Worm (Caenorhabditis elegans): ENCODE results near the gene T04A11.4.
"Not testable (repeated sequence)": the region's sequence is repeated elsewhere in the genome, so short reads cannot be mapped to it uniquely, and the experiment has no call there.

The T04A11.4 gene

ce11 chrIV:12487194-12487593 lies 2.8 kb upstream of the T04A11.4 start, which contains the start of gene sru-26:
Gene sru-26, plus strand, starts transcription at chrIV:12487494.
- TF ChIP-seq php-3 (GFP tag; IDR thresholded peaks at IDR 0.05) (no peak), ceh-82 (tag; optimal IDR thresholded peaks at IDR 0.05) (no peak), F49E8.2 (tag; optimal IDR thresholded peaks at IDR 0.05; ENCODE audit: borderline replicate concordance) (no peak), lin-39 (tag; optimal IDR thresholded peaks at IDR 0.05) (no peak), nhr-41 (GFP tag; IDR thresholded peaks at IDR 0.05) (no peak), zfp-2 (tag; optimal IDR thresholded peaks at IDR 0.05) (no peak), Y75B8A.6 (GFP tag; IDR thresholded peaks at IDR 0.05) (no peak), daf-19 (GFP tag; conservative IDR thresholded peaks at IDR 0.05) (no peak), ama-1 (optimal IDR thresholded peaks at IDR 0.05) (no peak), Y5F2A.4 (GFP tag; optimal IDR thresholded peaks at IDR 0.05) (no peak), nhr-102 (tag; optimal IDR thresholded peaks at IDR 0.05) (no peak), ctbp-1 (GFP tag; IDR thresholded peaks at IDR 0.05) (no peak), lim-7 (GFP tag; IDR thresholded peaks at IDR 0.05) (no peak), ceh-62 (tag; optimal IDR thresholded peaks at IDR 0.05) (no peak)

- TF ChIP-seq ama-1 (optimal IDR thresholded peaks at IDR 0.05); madf-9 (GFP tag; conservative IDR thresholded peaks at IDR 0.05); mxl-3 (GFP tag; optimal IDR thresholded peaks at IDR 0.05): not testable (repeated sequence)
These were observed 5.7 kb downstream of the T04A11.4 start, which contains the start of gene igdb-1 for ce11 chrIV:12478711-12479110. Gene igdb-1, plus strand, starts transcription at chrIV:12479011.

- TF ChIP-seq vab-7 (GFP tag; IDR thresholded peaks at IDR 0.05); tra-1 (GFP tag; IDR thresholded peaks at IDR 0.05); F10B5.3 (tag; optimal IDR thresholded peaks at IDR 0.05): not testable (repeated sequence)
These were observed 7.4 kb downstream of the T04A11.4 start, which contains the start of gene T04A11.1 for ce11 chrIV:12476942-12477341. Gene T04A11.1, minus strand, starts transcription at chrIV:12477042.

- TF ChIP-seq Y5F2A.4 (GFP tag; optimal IDR thresholded peaks at IDR 0.05) = no peak
- TF ChIP-seq mes-2 (tag; optimal IDR thresholded peaks at IDR 0.05; ENCODE audit: poor library complexity, severe bottlenecking) = no peak
- TF ChIP-seq set-16 (GFP tag; IDR thresholded peaks at IDR 0.05) = no peak
- no peak for TF ChIP-seq unc-39 (tag; optimal IDR thresholded peaks at IDR 0.05)
- TF ChIP-seq dmd-6 (GFP tag; IDR thresholded peaks at IDR 0.05) = no peak
- TF ChIP-seq daf-12 (tag; optimal IDR thresholded peaks at IDR 0.05) = no peak
- TF ChIP-seq F37D6.2 (tag; optimal IDR thresholded peaks at IDR 0.05) = no peak
- TF ChIP-seq R02D3.7 (tag; optimal IDR thresholded peaks at IDR 0.05) = no peak
- TF ChIP-seq F44E2.7 (GFP tag; IDR thresholded peaks at IDR 0.05) = no peak
- TF ChIP-seq snpc-1.2 (GFP tag; IDR thresholded peaks at IDR 0.05) = no peak
- TF ChIP-seq nhr-42 (GFP tag; IDR thresholded peaks at IDR 0.05) = no peak
- no peak for TF ChIP-seq Y75B8A.6 (GFP tag; IDR thresholded peaks at IDR 0.05)
- TF ChIP-seq nhr-11 (tag; optimal IDR thresholded peaks at IDR 0.05) = no peak
- no peak for TF ChIP-seq lin-13 (GFP tag; optimal IDR thresholded peaks at IDR 0.05)
- no peak for TF ChIP-seq nhr-102 (tag; optimal IDR thresholded peaks at IDR 0.05)
- TF ChIP-seq duxl-1 (tag; optimal IDR thresholded peaks at IDR 0.05; ENCODE audit: poor library complexity) = no peak
- TF ChIP-seq egl-27 (tag; optimal IDR thresholded peaks at IDR 0.05) = no peak
- no peak for TF ChIP-seq hlh-30 (tag; optimal IDR thresholded peaks at IDR 0.05; ENCODE audit: insufficient read depth)
- no peak for TF ChIP-seq tag-97 (GFP tag; IDR thresholded peaks at IDR 0.05)
- TF ChIP-seq nhr-111 (GFP tag; optimal IDR thresholded peaks at IDR 0.05) = no peak
These were observed 16.0 kb downstream of the T04A11.4 start, which contains the start of gene igdb-2 for ce11 chrIV:12468359-12468758. Gene igdb-2, plus strand, starts transcription at chrIV:12468659.

All from whole organism, L4 larva.